Worm (Caenorhabditis elegans) whole organism, L1 larva: ENCODE measurements around the gene C10C6.13.
A peak's percentile ranks its signal among the peaks of the same experiment; 100 is the strongest.

Source experiments
- C16A3.4 ChIP-seq: fragments of 150-350 bp; optimal IDR thresholded peaks from 2 replicates; lab custom pipeline; 2014; ENCODE audit warnings: missing biosample characterization, missing genetic modification characterization
- Y116A8C.19 ChIP-seq: sonication (generic microtip); optimal IDR thresholded peaks from 2 replicates; lab custom pipeline; 2016; ENCODE audit warnings: missing compliant biosample characterization, missing genetic modification characterization, borderline replicate concordance
- alr-1 ChIP-seq: fragments of 200-800 bp; sonication (Bioruptor generic); optimal IDR thresholded peaks from 2 replicates; lab custom pipeline; 2018; ENCODE audit warnings: borderline replicate concordance, mild to moderate bottlenecking, missing genetic modification characterization, missing compliant biosample characterization
- aly-2 ChIP-seq: fragments of 150-350 bp; optimal IDR thresholded peaks from 2 replicates; lab custom pipeline; 2014; ENCODE audit warnings: missing biosample characterization, missing genetic modification characterization
- ama-1 ChIP-seq: fragments of 150-350 bp; optimal IDR thresholded peaks from 2 replicates; lab custom pipeline; 2014
- ceh-82 ChIP-seq, 3 experiments: fragments of 150-350 bp in 1 of 3; sonication (generic microtip) in 2 of 3; optimal IDR thresholded peaks; 2 replicates each; lab custom pipeline; 2014 to 2017; ENCODE audit warnings: missing biosample characterization in 3 of 3, missing genetic modification characterization in 3 of 3
- ceh-88 ChIP-seq: fragments of 200-800 bp; sonication (Bioruptor generic); IDR thresholded peaks from 2 replicates; pipeline ENCODE4 v1.3.6; 2022; ENCODE audit warnings: missing genetic modification characterization, missing compliant biosample characterization
- ceh-90 ChIP-seq: sonication (generic microtip); optimal IDR thresholded peaks from 2 replicates; lab custom pipeline; 2016; ENCODE audit warnings: missing genetic modification characterization, missing compliant biosample characterization
- ces-1 ChIP-seq: fragments of 150-350 bp; optimal IDR thresholded peaks from 2 replicates; lab custom pipeline; 2014; ENCODE audit warnings: missing biosample characterization, missing genetic modification reagents, missing genetic modification characterization
- dpl-1 ChIP-seq, 3 experiments: fragments of 150-350 bp in 2 of 3; sonication (generic microtip) in 1 of 3; optimal IDR thresholded peaks; 2 replicates each; lab custom pipeline; 2014 to 2017; ENCODE audit warnings: missing biosample characterization in 3 of 3, missing genetic modification characterization in 3 of 3, missing genetic modification reagents in 3 of 3
- efl-3 ChIP-seq: fragments of 200-800 bp; sonication (Bioruptor generic); optimal IDR thresholded peaks from 2 replicates; lab custom pipeline; 2018; ENCODE audit warnings: mild to moderate bottlenecking, missing genetic modification characterization, missing compliant biosample characterization
- egl-27 ChIP-seq, 2 experiments: fragments of 150-350 bp in 1 of 2; sonication (generic microtip); optimal IDR thresholded peaks; 3 replicates each; lab custom pipeline; 2017 to 2018; ENCODE audit warnings: missing biosample characterization in 2 of 2, missing genetic modification characterization in 2 of 2, missing genetic modification reagents in 2 of 2
- elt-2 ChIP-seq: sonication (generic microtip); optimal IDR thresholded peaks from 2 replicates; lab custom pipeline; 2016; ENCODE audit warnings: missing genetic modification characterization, mild to moderate bottlenecking, inconsistent platforms, missing compliant biosample characterization, missing genetic modification reagents
- elt-3 ChIP-seq, 6 experiments: fragments of 150-350 bp in 1 of 6; sonication (generic microtip); optimal IDR thresholded peaks; 2 replicates each; lab custom pipeline; 2017 to 2018; ENCODE audit warnings: missing biosample characterization in 6 of 6, missing genetic modification characterization in 6 of 6, inconsistent platforms in 1 of 6
- fkh-10 ChIP-seq: sonication (generic microtip); optimal IDR thresholded peaks from 2 replicates; lab custom pipeline; 2017; ENCODE audit warnings: missing biosample characterization, missing genetic modification reagents, missing genetic modification characterization
- fkh-4 ChIP-seq: sonication (generic microtip); optimal IDR thresholded peaks from 2 replicates; lab custom pipeline; 2016; ENCODE audit warnings: missing compliant biosample characterization, missing genetic modification characterization, borderline replicate concordance
- fkh-8 ChIP-seq: sonication (generic microtip); optimal IDR thresholded peaks from 2 replicates; lab custom pipeline; 2016; ENCODE audit warnings: mild to moderate bottlenecking, missing genetic modification characterization, missing compliant biosample characterization
- fos-1 ChIP-seq: fragments of 150-350 bp; optimal IDR thresholded peaks from 2 replicates; lab custom pipeline; 2014; ENCODE audit warnings: missing biosample characterization, missing genetic modification characterization
- hlh-17 ChIP-seq: fragments of 200-800 bp; sonication (Bioruptor generic); optimal IDR thresholded peaks from 2 replicates; lab custom pipeline; 2018; ENCODE audit warnings: missing genetic modification characterization, mild to moderate bottlenecking, missing compliant biosample characterization, moderate library complexity, borderline replicate concordance
- hlh-4 ChIP-seq: sonication (generic microtip); optimal IDR thresholded peaks from 2 replicates; lab custom pipeline; 2016; ENCODE audit warnings: mild to moderate bottlenecking, missing genetic modification characterization, missing compliant biosample characterization
- hpl-2 ChIP-seq: fragments of 150-350 bp; optimal IDR thresholded peaks from 2 replicates; lab custom pipeline; 2014; ENCODE audit warnings: missing biosample characterization, missing genetic modification reagents, missing genetic modification characterization
- isw-1 ChIP-seq: fragments of 200-800 bp; sonication (Bioruptor generic); IDR thresholded peaks from 2 replicates; pipeline ENCODE4 v1.3.6; 2022; ENCODE audit warnings: missing genetic modification characterization, missing compliant biosample characterization
- jun-1 ChIP-seq: fragments of 150-350 bp; optimal IDR thresholded peaks from 2 replicates; lab custom pipeline; 2014; ENCODE audit warnings: missing biosample characterization, missing genetic modification reagents, missing genetic modification characterization
- lin-13 ChIP-seq: fragments of 150-350 bp; optimal IDR thresholded peaks from 2 replicates; lab custom pipeline; 2014; ENCODE audit warnings: missing biosample characterization, missing genetic modification reagents, missing genetic modification characterization
- lin-15B ChIP-seq: fragments of 150-350 bp; sonication (generic microtip); optimal IDR thresholded peaks from 3 replicates; lab custom pipeline; 2014; ENCODE audit warnings: missing biosample characterization, missing genetic modification characterization
- lin-35 ChIP-seq, 2 experiments: fragments of 150-350 bp; optimal IDR thresholded peaks; 2 replicates each; lab custom pipeline; 2014; ENCODE audit warnings: missing biosample characterization in 2 of 2, missing genetic modification characterization in 2 of 2, missing genetic modification reagents in 2 of 2
- lin-39 ChIP-seq: fragments of 150-350 bp; optimal IDR thresholded peaks from 2 replicates; lab custom pipeline; 2014; ENCODE audit warnings: missing biosample characterization, missing genetic modification reagents, missing genetic modification characterization
- lir-3 ChIP-seq: sonication (generic microtip); optimal IDR thresholded peaks from 2 replicates; lab custom pipeline; 2016; ENCODE audit warnings: mild to moderate bottlenecking, missing genetic modification characterization, moderate library complexity, missing compliant biosample characterization; ENCODE audit not compliant: poor library complexity
- mdl-1 ChIP-seq, 2 experiments: fragments of 150-350 bp; optimal IDR thresholded peaks; 2 replicates each; lab custom pipeline; 2014 to 2017; ENCODE audit warnings: missing biosample characterization in 2 of 2, missing genetic modification characterization in 2 of 2, inconsistent platforms in 1 of 2
- nhr-237 ChIP-seq: fragments of 150-350 bp; optimal IDR thresholded peaks from 2 replicates; lab custom pipeline; 2014; ENCODE audit warnings: missing biosample characterization, missing genetic modification characterization
- nhr-28 ChIP-seq: fragments of 150-350 bp; optimal IDR thresholded peaks from 2 replicates; lab custom pipeline; 2014; ENCODE audit warnings: missing biosample characterization, missing genetic modification characterization
- nhr-47 ChIP-seq: sonication (generic microtip); optimal IDR thresholded peaks from 2 replicates; lab custom pipeline; 2016; ENCODE audit warnings: mild to moderate bottlenecking, missing genetic modification characterization, moderate library complexity, missing compliant biosample characterization
- nhr-71 ChIP-seq: sonication (generic microtip); optimal IDR thresholded peaks from 2 replicates; lab custom pipeline; 2016; ENCODE audit warnings: mild to moderate bottlenecking, missing genetic modification characterization, moderate library complexity, missing compliant biosample characterization
- nhr-76 ChIP-seq: sonication (generic microtip); optimal IDR thresholded peaks from 2 replicates; lab custom pipeline; 2017; ENCODE audit warnings: missing biosample characterization, missing genetic modification characterization
- nhr-77 ChIP-seq: fragments of 150-350 bp; optimal IDR thresholded peaks from 2 replicates; lab custom pipeline; 2014; ENCODE audit warnings: missing biosample characterization, missing genetic modification characterization
- nhr-84 ChIP-seq: sonication (generic microtip); optimal IDR thresholded peaks from 2 replicates; lab custom pipeline; 2017; ENCODE audit warnings: missing biosample characterization, missing genetic modification characterization
- nhr-90 ChIP-seq: sonication (generic microtip); optimal IDR thresholded peaks from 2 replicates; lab custom pipeline; 2016; ENCODE audit warnings: mild to moderate bottlenecking, missing genetic modification characterization, missing compliant biosample characterization; ENCODE audit not compliant: poor library complexity
- pag-3 ChIP-seq: sonication (generic microtip); optimal IDR thresholded peaks from 2 replicates; lab custom pipeline; 2017; ENCODE audit warnings: missing genetic modification characterization, mild to moderate bottlenecking, missing compliant biosample characterization, antibody characterized with exemption, borderline replicate concordance; ENCODE audit not compliant: insufficient read depth
- rnt-1 ChIP-seq: sonication (generic microtip); optimal IDR thresholded peaks from 2 replicates; lab custom pipeline; 2016; ENCODE audit warnings: mild to moderate bottlenecking, missing genetic modification characterization, moderate library complexity, missing compliant biosample characterization
- snpc-4 ChIP-seq: fragments of 150-350 bp; optimal IDR thresholded peaks from 2 replicates; lab custom pipeline; 2014; ENCODE audit warnings: missing biosample characterization, missing genetic modification characterization
- snu-23 ChIP-seq: sonication (generic microtip); optimal IDR thresholded peaks from 2 replicates; lab custom pipeline; 2016; ENCODE audit warnings: missing genetic modification characterization, missing compliant biosample characterization
- sptf-1 ChIP-seq: fragments of 150-350 bp; optimal IDR thresholded peaks from 2 replicates; lab custom pipeline; 2014; ENCODE audit warnings: missing biosample characterization, missing genetic modification characterization
- sup-37 ChIP-seq: fragments of 200-800 bp; sonication (Bioruptor generic); optimal IDR thresholded peaks from 2 replicates; lab custom pipeline; 2018; ENCODE audit warnings: mild to moderate bottlenecking, missing genetic modification characterization, missing compliant biosample characterization
- swsn-7 ChIP-seq: sonication (generic microtip); optimal IDR thresholded peaks from 2 replicates; lab custom pipeline; 2016; ENCODE audit warnings: missing genetic modification characterization, missing compliant biosample characterization
- unc-30 ChIP-seq: sonication (generic microtip); optimal IDR thresholded peaks from 2 replicates; lab custom pipeline; 2017; ENCODE audit warnings: missing biosample characterization, missing genetic modification characterization
- unc-62 ChIP-seq: fragments of 150-350 bp; optimal IDR thresholded peaks from 2 replicates; lab custom pipeline; 2014; ENCODE audit warnings: missing biosample characterization, missing genetic modification reagents, missing genetic modification characterization
- unc-86 ChIP-seq: sonication (generic microtip); optimal IDR thresholded peaks from 2 replicates; lab custom pipeline; 2016; ENCODE audit warnings: missing genetic modification characterization, missing compliant biosample characterization
- unc-98 ChIP-seq: fragments of 200-800 bp; sonication (Bioruptor generic); IDR thresholded peaks from 2 replicates; pipeline ENCODE4 v1.3.6; 2022; ENCODE audit warnings: missing genetic modification characterization, missing compliant biosample characterization
- vab-15 ChIP-seq: sonication (generic microtip); optimal IDR thresholded peaks from 2 replicates; lab custom pipeline; 2017; ENCODE audit warnings: missing genotype, mild to moderate bottlenecking, missing genetic modification characterization, missing compliant biosample characterization
- xbp-1 ChIP-seq: sonication (generic microtip); optimal IDR thresholded peaks from 2 replicates; lab custom pipeline; 2016; ENCODE audit warnings: missing genetic modification characterization, missing compliant biosample characterization
- ztf-11 ChIP-seq, 2 experiments: sonication (generic microtip); optimal IDR thresholded peaks; 2 replicates each; lab custom pipeline; 2016 to 2017; ENCODE audit warnings: missing genetic modification characterization in 2 of 2, missing biosample characterization in 1 of 2, missing compliant biosample characterization in 1 of 2
- ztf-4 ChIP-seq: fragments of 150-350 bp; optimal IDR thresholded peaks from 2 replicates; lab custom pipeline; 2014; ENCODE audit warnings: missing biosample characterization, missing genetic modification characterization

Gene C10C6.13

ce11 chrIV:11474067-11474466 lies 4.5 kb upstream of the C10C6.13 start (continued):
- TF ChIP-seq dpl-1 (GFP tag; optimal IDR thresholded peaks at IDR 0.05; lab: Kevin White, UChicago) (peak in 2 of 3 experiments; percentile 39 to 49), ces-1 (GFP tag; lab: Kevin White, UChicago) (no peak), Y116A8C.19 (tag; lab: Kevin White, UChicago) (no peak), ceh-82 (tag; optimal IDR thresholded peaks at IDR 0.05; lab: Kevin White, UChicago) (peak; percentile 3 to 63 (median 19)), ama-1 (peak; percentile 59), lin-13 (GFP tag; lab: Kevin White, UChicago) (peak; percentile 45), swsn-7 (tag; lab: Kevin White, UChicago) (peak; percentile 68), C16A3.4 (tag; lab: Kevin White, UChicago) (peak; percentile 83), rnt-1 (tag; lab: Kevin White, UChicago) (peak; percentile 84), nhr-77 (tag; lab: Kevin White, UChicago) (peak; percentile 46), aly-2 (tag; lab: Kevin White, UChicago) (peak; percentile 87), lin-35 (GFP tag; optimal IDR thresholded peaks at IDR 0.05; lab: Kevin White, UChicago) (peak; percentile 41 to 78), ceh-88 (no peak), ztf-4 (tag; lab: Kevin White, UChicago) (no peak), hpl-2 (GFP tag; lab: Kevin White, UChicago) (peak; percentile 32), nhr-76 (tag; lab: Kevin White, UChicago) (peak; percentile 46), elt-2 (peak; percentile 38), jun-1 (tag; lab: Kevin White, UChicago) (peak; percentile 34), ztf-11 (tag; optimal IDR thresholded peaks at IDR 0.05; lab: Kevin White, UChicago) (peak in 1 of 2 experiments; percentile 50), vab-15 (tag; lab: Kevin White, UChicago) (peak; percentile 80), nhr-71 (tag; lab: Kevin White, UChicago) (peak; percentile 76), egl-27 (tag; optimal IDR thresholded peaks at IDR 0.05; lab: Kevin White, UChicago) (no peak), ceh-90 (tag; lab: Kevin White, UChicago) (no peak), elt-3 (tag; optimal IDR thresholded peaks at IDR 0.05; lab: Kevin White, UChicago) (peak in 1 of 6 experiments; percentile 40), hlh-4 (no peak), isw-1 (GFP tag; lab: Robert Waterston, UW) (0 out of 2 replicates have a peak, but pooled peaks have one; percentile 2), snpc-4 (tag; lab: Kevin White, UChicago) (peak; percentile 16), fkh-8 (peak; percentile 45), lin-15B (tag; lab: Kevin White, UChicago) (no peak), mdl-1 (tag; optimal IDR thresholded peaks at IDR 0.05; lab: Kevin White, UChicago) (peak in 1 of 2 experiments; percentile 52), snu-23 (GFP tag; lab: Kevin White, UChicago) (peak; percentile 79), nhr-84 (no peak), nhr-237 (no peak), fkh-4 (no peak), unc-30 (tag; lab: Kevin White, UChicago) (no peak), hlh-17 (GFP tag; lab: Kevin White, UChicago) (no peak), xbp-1 (tag; lab: Kevin White, UChicago) (peak; percentile 51), unc-62 (GFP tag; lab: Kevin White, UChicago) (no peak), unc-86 (tag; lab: Kevin White, UChicago) (peak; percentile 43), lin-39 (tag; lab: Kevin White, UChicago) (no peak), nhr-28 (no peak), unc-98 (GFP tag; lab: Robert Waterston, UW) (no peak; the same call in 1 of the 2 replicates), sup-37 (no peak), pag-3 (tag; lab: Kevin White, UChicago) (no peak), nhr-90 (tag; lab: Kevin White, UChicago) (peak; percentile 74), nhr-47 (tag; lab: Kevin White, UChicago) (peak; percentile 78), fkh-10 (GFP tag; lab: Kevin White, UChicago) (no peak), alr-1 (tag; lab: Kevin White, UChicago) (no peak), sptf-1 (tag; lab: Kevin White, UChicago) (no peak), efl-3 (GFP tag; lab: Kevin White, UChicago) (no peak), lir-3 (tag; lab: Kevin White, UChicago) (peak; percentile 74), fos-1 (tag; lab: Kevin White, UChicago) (no peak)
- TF ChIP-seq, all 84 proteins: peak for 43
